In genomic region chrX:16445793-16446248, ce11 we compare ENCODE assay signal across 4 worm cellular contexts.
A peak's percentile ranks its signal among the peaks of the same experiment; 100 is the strongest.
TF ChIP-seq lines count a peak whose summit lies in the region.

Gene twf-2 (plus strand): TSS chrX:16446197.

TF ChIP-seq in whole organism, L2 larva, 48 proteins besides CTCF, POLR2A, EP300 and RAD21 (continued from another document):
- TF ChIP-seq crh-2 (tag; optimal IDR thresholded peaks at IDR 0.05; lab: Kevin White, UChicago) (peak; percentile 78), sma-3 (GFP tag; optimal IDR thresholded peaks at IDR 0.05; lab: Kevin White, UChicago) (peak; percentile 63), dmd-4 (tag; optimal IDR thresholded peaks at IDR 0.05; lab: Kevin White, UChicago) (no peak), sma-9 (GFP tag; optimal IDR thresholded peaks at IDR 0.05; lab: Kevin White, UChicago) (peak; percentile 83), sma-9 (tag; optimal IDR thresholded peaks at IDR 0.05; lab: Kevin White, UChicago) (no peak), alr-1 (tag; optimal IDR thresholded peaks at IDR 0.05; lab: Kevin White, UChicago) (no peak), R02D3.7 (tag; optimal IDR thresholded peaks at IDR 0.05; lab: Kevin White, UChicago) (no peak), zag-1 (tag; optimal IDR thresholded peaks at IDR 0.05; lab: Kevin White, UChicago) (peak; percentile 50), skn-1 (tag; optimal IDR thresholded peaks at IDR 0.05; lab: Kevin White, UChicago) (no peak), F13H6.1 (tag; optimal IDR thresholded peaks at IDR 0.05; lab: Kevin White, UChicago) (peak; percentile 91), ztf-1 (GFP tag; conservative IDR thresholded peaks at IDR 0.05; lab: Robert Waterston, UW) (no peak), sem-4 (tag; optimal IDR thresholded peaks at IDR 0.05; lab: Kevin White, UChicago) (peak; percentile 49), mab-5 (tag; optimal IDR thresholded peaks at IDR 0.05; lab: Kevin White, UChicago) (peak; percentile 69), nhr-77 (tag; optimal IDR thresholded peaks at IDR 0.05; lab: Kevin White, UChicago) (no peak), nhr-23 (tag; optimal IDR thresholded peaks at IDR 0.05; lab: Kevin White, UChicago) (no peak), nhr-10 (tag; optimal IDR thresholded peaks at IDR 0.05; lab: Kevin White, UChicago) (no peak), aly-2 (tag; optimal IDR thresholded peaks at IDR 0.05; lab: Kevin White, UChicago) (no peak), snpc-4 (tag; optimal IDR thresholded peaks at IDR 0.05; lab: Kevin White, UChicago) (peak; percentile 71), lsy-2 (tag; optimal IDR thresholded peaks at IDR 0.05; lab: Kevin White, UChicago) (peak; percentile 34 to 74), ceh-16 (tag; optimal IDR thresholded peaks at IDR 0.05; lab: Kevin White, UChicago) (no peak), unc-55 (GFP tag; optimal IDR thresholded peaks at IDR 0.05; lab: Kevin White, UChicago) (peak; percentile 85), ZK546.5 (tag; optimal IDR thresholded peaks at IDR 0.05; lab: Kevin White, UChicago) (no peak), ama-1 (optimal IDR thresholded peaks at IDR 0.05; lab: Kevin White, UChicago) (no peak), elt-1 (tag; optimal IDR thresholded peaks at IDR 0.05; lab: Kevin White, UChicago) (no peak), nhr-12 (tag; optimal IDR thresholded peaks at IDR 0.05; lab: Kevin White, UChicago) (no peak)

TF ChIP-seq in whole organism, L4 larva, 104 proteins besides CTCF, POLR2A, EP300 and RAD21 (continued from another document):
- TF ChIP-seq lsy-2 (tag; optimal IDR thresholded peaks at IDR 0.05; lab: Kevin White, UChicago): peak; percentile 28 to 62
- TF ChIP-seq F49E8.2 (tag; optimal IDR thresholded peaks at IDR 0.05; lab: Kevin White, UChicago; ENCODE audit: borderline replicate concordance): no peak
- no peak for TF ChIP-seq R02D3.7 (tag; optimal IDR thresholded peaks at IDR 0.05; lab: Kevin White, UChicago)
- peak; percentile 4 for TF ChIP-seq jun-1 (tag; optimal IDR thresholded peaks at IDR 0.05; lab: Kevin White, UChicago)
- TF ChIP-seq daf-16 (GFP tag; optimal IDR thresholded peaks at IDR 0.05; lab: Kevin White, UChicago): peak; percentile 26 to 55
- peak; percentile 31 for TF ChIP-seq daf-16 (tag; optimal IDR thresholded peaks at IDR 0.05; lab: Kevin White, UChicago)
- peak; percentile 66 for TF ChIP-seq pha-4 (GFP tag; IDR thresholded peaks at IDR 0.05; lab: Robert Waterston, UW)
- peak; percentile 32 for TF ChIP-seq pha-4 (tag; optimal IDR thresholded peaks at IDR 0.05; lab: Kevin White, UChicago)
- peak; percentile 88 for TF ChIP-seq mep-1 (tag; optimal IDR thresholded peaks at IDR 0.05; lab: Kevin White, UChicago)
- peak; percentile 83 for TF ChIP-seq egl-43 (GFP tag; IDR thresholded peaks at IDR 0.05; lab: Robert Waterston, UW)
- TF ChIP-seq mes-2 (tag; optimal IDR thresholded peaks at IDR 0.05; lab: Kevin White, UChicago; ENCODE audit: poor library complexity, severe bottlenecking): peak; percentile 77
- TF ChIP-seq nhr-11 (tag; optimal IDR thresholded peaks at IDR 0.05; lab: Kevin White, UChicago): peak; percentile 60
- peak; percentile 69 for TF ChIP-seq fkh-10 (GFP tag; optimal IDR thresholded peaks at IDR 0.05; lab: Kevin White, UChicago)
- peak; percentile 45 for TF ChIP-seq lin-38 (GFP tag; IDR thresholded peaks at IDR 0.05; lab: Robert Waterston, UW)
- peak; percentile 11 for TF ChIP-seq nhr-77 (tag; optimal IDR thresholded peaks at IDR 0.05; lab: Kevin White, UChicago)
- TF ChIP-seq F26F4.8 (GFP tag; conservative IDR thresholded peaks at IDR 0.05; lab: Robert Waterston, UW): no peak
- TF ChIP-seq ceh-32 (tag; optimal IDR thresholded peaks at IDR 0.05; lab: Kevin White, UChicago; ENCODE audit: poor library complexity): peak; percentile 13
- TF ChIP-seq nhr-102 (tag; optimal IDR thresholded peaks at IDR 0.05; lab: Kevin White, UChicago): no peak
- peak in 1 of 2 experiments; percentile 98 for TF ChIP-seq unc-62 (GFP tag; optimal IDR thresholded peaks at IDR 0.05 in 1 of 2; lab: Kevin White, UChicago)
- TF ChIP-seq unc-62 (tag; optimal IDR thresholded peaks at IDR 0.05; lab: Kevin White, UChicago): no peak
- TF ChIP-seq hlh-11 (tag; optimal IDR thresholded peaks at IDR 0.05; lab: Kevin White, UChicago): peak; percentile 92
- no peak for TF ChIP-seq F10B5.3 (tag; optimal IDR thresholded peaks at IDR 0.05; lab: Kevin White, UChicago)
- TF ChIP-seq ztf-7 (tag; optimal IDR thresholded peaks at IDR 0.05; lab: Kevin White, UChicago): peak; percentile 50
- peak; percentile 26 for TF ChIP-seq lin-13 (GFP tag; optimal IDR thresholded peaks at IDR 0.05; lab: Kevin White, UChicago)
- TF ChIP-seq rbr-2 (tag; optimal IDR thresholded peaks at IDR 0.05; lab: Kevin White, UChicago): peak; percentile 84
- TF ChIP-seq dpl-1 (GFP tag; optimal IDR thresholded peaks at IDR 0.05; lab: Kevin White, UChicago): peak; percentile 21

TF ChIP-seq in whole organism, late embryonic, 69 proteins besides CTCF, POLR2A, EP300 and RAD21 (continued from another document):
- no peak for TF ChIP-seq npax-4 (tag; optimal IDR thresholded peaks at IDR 0.05; lab: Kevin White, UChicago)
- peak; percentile 84 for TF ChIP-seq hlh-30 (tag; optimal IDR thresholded peaks at IDR 0.05; lab: Kevin White, UChicago; ENCODE audit: insufficient read depth)
- peak; percentile 35 for TF ChIP-seq hlh-8 (tag; optimal IDR thresholded peaks at IDR 0.05; lab: Kevin White, UChicago)
- TF ChIP-seq unc-86 (tag; optimal IDR thresholded peaks at IDR 0.05; lab: Kevin White, UChicago): no peak
- no peak for TF ChIP-seq T23F11.4 (GFP tag; optimal IDR thresholded peaks at IDR 0.05; lab: Kevin White, UChicago)
- TF ChIP-seq F13H6.1 (tag; optimal IDR thresholded peaks at IDR 0.05; lab: Kevin White, UChicago): peak; percentile 11
- TF ChIP-seq ceh-48 (tag; optimal IDR thresholded peaks at IDR 0.05; lab: Kevin White, UChicago): no peak
- no peak for TF ChIP-seq che-1 (tag; optimal IDR thresholded peaks at IDR 0.05; lab: Kevin White, UChicago)
- TF ChIP-seq ceh-6 (GFP tag; optimal IDR thresholded peaks at IDR 0.05; lab: Kevin White, UChicago): no peak
- no peak for TF ChIP-seq pha-4 (tag; optimal IDR thresholded peaks at IDR 0.05; lab: Kevin White, UChicago)
- no peak for TF ChIP-seq fkh-10 (GFP tag; optimal IDR thresholded peaks at IDR 0.05; lab: Kevin White, UChicago)
- peak; percentile 38 for TF ChIP-seq hlh-6 (tag; optimal IDR thresholded peaks at IDR 0.05; lab: Kevin White, UChicago)
- TF ChIP-seq ama-1 (optimal IDR thresholded peaks at IDR 0.05; lab: Kevin White, UChicago): no peak
- TF ChIP-seq ceh-22 (tag; optimal IDR thresholded peaks at IDR 0.05; lab: Kevin White, UChicago): no peak
- TF ChIP-seq unc-3 (GFP tag; conservative IDR thresholded peaks at IDR 0.05; lab: Robert Waterston, UW): no peak
- TF ChIP-seq unc-3 (tag; optimal IDR thresholded peaks at IDR 0.05; lab: Kevin White, UChicago): no peak
- TF ChIP-seq pha-2 (tag; optimal IDR thresholded peaks at IDR 0.05; lab: Kevin White, UChicago): no peak
- peak; percentile 40 for TF ChIP-seq ceh-30 (tag; optimal IDR thresholded peaks at IDR 0.05; lab: Kevin White, UChicago)
- TF ChIP-seq pag-3 (tag; optimal IDR thresholded peaks at IDR 0.05; lab: Kevin White, UChicago; ENCODE audit: borderline replicate concordance): peak; percentile 19
- TF ChIP-seq unc-55 (GFP tag; optimal IDR thresholded peaks at IDR 0.05; lab: Kevin White, UChicago): peak; percentile 94
- no peak for TF ChIP-seq ceh-24 (tag; optimal IDR thresholded peaks at IDR 0.05; lab: Kevin White, UChicago)
- TF ChIP-seq ceh-31 (tag; optimal IDR thresholded peaks at IDR 0.05; lab: Kevin White, UChicago): peak; percentile 91
- TF ChIP-seq ceh-18 (tag; optimal IDR thresholded peaks at IDR 0.05; lab: Kevin White, UChicago): peak; percentile 91
- peak; percentile 14 for TF ChIP-seq rnt-1 (tag; optimal IDR thresholded peaks at IDR 0.05; lab: Kevin White, UChicago)
- no peak for TF ChIP-seq ceh-45 (GFP tag; IDR thresholded peaks at IDR 0.05; lab: Robert Waterston, UW)
- TF ChIP-seq zip-5 (tag; optimal IDR thresholded peaks at IDR 0.05; lab: Kevin White, UChicago): no peak
- peak; percentile 50 for TF ChIP-seq elt-2 (tag; optimal IDR thresholded peaks at IDR 0.05; lab: Kevin White, UChicago)
- no peak for TF ChIP-seq elt-4 (tag; optimal IDR thresholded peaks at IDR 0.05; lab: Kevin White, UChicago)
- no peak for TF ChIP-seq lin-11 (tag; optimal IDR thresholded peaks at IDR 0.05; lab: Kevin White, UChicago)
- TF ChIP-seq sox-4 (tag; optimal IDR thresholded peaks at IDR 0.05; lab: Kevin White, UChicago): peak; percentile 48
- peak; percentile 73 for TF ChIP-seq ceh-19 (GFP tag; optimal IDR thresholded peaks at IDR 0.05; lab: Kevin White, UChicago)
- TF ChIP-seq syd-9 (tag; optimal IDR thresholded peaks at IDR 0.05; lab: Kevin White, UChicago): no peak
- no peak for TF ChIP-seq C08G9.2 (tag; optimal IDR thresholded peaks at IDR 0.05; lab: Kevin White, UChicago)
- TF ChIP-seq pqm-1 (tag; optimal IDR thresholded peaks at IDR 0.05; lab: Kevin White, UChicago): no peak
- no peak for TF ChIP-seq C38D4.7 (GFP tag; optimal IDR thresholded peaks at IDR 0.05; lab: Kevin White, UChicago)
- peak; percentile 88 for TF ChIP-seq sdc-2 (tag; optimal IDR thresholded peaks at IDR 0.05; lab: Kevin White, UChicago)
- TF ChIP-seq dve-1 (tag; optimal IDR thresholded peaks at IDR 0.05; lab: Kevin White, UChicago): peak; percentile 13
- no peak for TF ChIP-seq ahr-1 (tag; optimal IDR thresholded peaks at IDR 0.05; lab: Kevin White, UChicago)
- peak; percentile 49 for TF ChIP-seq tbx-2 (tag; optimal IDR thresholded peaks at IDR 0.05; lab: Kevin White, UChicago)
- no peak for TF ChIP-seq nhr-11 (tag; optimal IDR thresholded peaks at IDR 0.05; lab: Kevin White, UChicago)
- TF ChIP-seq pat-9 (tag; optimal IDR thresholded peaks at IDR 0.05; lab: Kevin White, UChicago): peak; percentile 32
- TF ChIP-seq madf-2 (tag; optimal IDR thresholded peaks at IDR 0.05; lab: Kevin White, UChicago): no peak
- no peak for TF ChIP-seq eyg-1 (tag; optimal IDR thresholded peaks at IDR 0.05; lab: Kevin White, UChicago)
- TF ChIP-seq ets-4 (tag; optimal IDR thresholded peaks at IDR 0.05; lab: Kevin White, UChicago): peak; percentile 35

TF ChIP-seq in whole organism, mixed stage, embryonic, 35 proteins besides CTCF, POLR2A, EP300 and RAD21 (continued from another document):
- TF ChIP-seq nhr-76 (tag; optimal IDR thresholded peaks at IDR 0.05; lab: Kevin White, UChicago) (no peak), ham-2 (GFP tag; optimal IDR thresholded peaks at IDR 0.05; lab: Kevin White, UChicago) (peak; percentile 83), drap-1 (GFP tag; optimal IDR thresholded peaks at IDR 0.05; lab: Kevin White, UChicago) (peak; percentile 70), mls-2 (tag; optimal IDR thresholded peaks at IDR 0.05; lab: Kevin White, UChicago) (peak; percentile 77), pha-4 (tag; optimal IDR thresholded peaks at IDR 0.05; lab: Kevin White, UChicago) (peak; percentile 56)
